Worm (Caenorhabditis elegans) whole organism, L1 larva: ENCODE data around the gene mps-2.
A peak's percentile ranks its signal among the peaks of the same experiment; 100 is the strongest.

Experiments used
- C04F5.9 ChIP-seq: sonication (generic microtip); optimal IDR thresholded peaks from 2 replicates; lab custom pipeline; 2016; ENCODE audit warnings: missing genetic modification characterization, missing compliant biosample characterization
- C34B4.2 ChIP-seq: sonication (generic microtip); optimal IDR thresholded peaks from 2 replicates; lab custom pipeline; 2017; ENCODE audit warnings: mild to moderate bottlenecking, missing genetic modification characterization, missing compliant biosample characterization
- F16B12.6 ChIP-seq: fragments of 150-350 bp; optimal IDR thresholded peaks from 2 replicates; lab custom pipeline; 2014; ENCODE audit warnings: missing biosample characterization, missing genetic modification characterization
- Y116A8C.19 ChIP-seq: sonication (generic microtip); optimal IDR thresholded peaks from 2 replicates; lab custom pipeline; 2016; ENCODE audit warnings: missing compliant biosample characterization, missing genetic modification characterization, borderline replicate concordance
- alr-1 ChIP-seq: fragments of 200-800 bp; sonication (Bioruptor generic); optimal IDR thresholded peaks from 2 replicates; lab custom pipeline; 2018; ENCODE audit warnings: borderline replicate concordance, mild to moderate bottlenecking, missing genetic modification characterization, missing compliant biosample characterization
- aly-2 ChIP-seq: fragments of 150-350 bp; optimal IDR thresholded peaks from 2 replicates; lab custom pipeline; 2014; ENCODE audit warnings: missing biosample characterization, missing genetic modification characterization
- ama-1 ChIP-seq: fragments of 150-350 bp; optimal IDR thresholded peaks from 2 replicates; lab custom pipeline; 2014
- blmp-1 ChIP-seq: fragments of 150-350 bp; optimal IDR thresholded peaks from 2 replicates; lab custom pipeline; 2014; ENCODE audit warnings: missing biosample characterization, missing genetic modification characterization
- ceh-63 ChIP-seq: fragments of 200-800 bp; sonication (Bioruptor generic); optimal IDR thresholded peaks from 2 replicates; lab custom pipeline; 2018; ENCODE audit warnings: mild to moderate bottlenecking, missing genetic modification characterization, missing compliant biosample characterization
- ceh-8 ChIP-seq: fragments of 200-800 bp; sonication (Bioruptor generic); optimal IDR thresholded peaks from 2 replicates; lab custom pipeline; 2018; ENCODE audit warnings: mild to moderate bottlenecking, missing genetic modification characterization, moderate library complexity, missing compliant biosample characterization
- ces-1 ChIP-seq: fragments of 150-350 bp; optimal IDR thresholded peaks from 2 replicates; lab custom pipeline; 2014; ENCODE audit warnings: missing biosample characterization, missing genetic modification reagents, missing genetic modification characterization
- dsc-1 ChIP-seq: sonication (generic microtip); optimal IDR thresholded peaks from 2 replicates; lab custom pipeline; 2016; ENCODE audit warnings: mild to moderate bottlenecking, missing genetic modification characterization, missing compliant biosample characterization
- efl-1 ChIP-seq, 4 experiments: fragments of 150-350 bp; optimal IDR thresholded peaks in 3 of 4; peaks in 1 of 4; 1 replicate in 1 of 4; 2 replicates in 3 of 4; lab custom pipeline; 2014; ENCODE audit warnings: missing biosample characterization in 2 of 4, missing genetic modification characterization in 2 of 4, missing genetic modification reagents in 2 of 4
- efl-3 ChIP-seq: fragments of 200-800 bp; sonication (Bioruptor generic); optimal IDR thresholded peaks from 2 replicates; lab custom pipeline; 2018; ENCODE audit warnings: mild to moderate bottlenecking, missing genetic modification characterization, missing compliant biosample characterization
- egl-13 ChIP-seq: sonication (generic microtip); optimal IDR thresholded peaks from 2 replicates; lab custom pipeline; 2016; ENCODE audit warnings: missing genotype, missing genetic modification reagents, missing genetic modification characterization, missing compliant biosample characterization
- elt-2 ChIP-seq: sonication (generic microtip); optimal IDR thresholded peaks from 2 replicates; lab custom pipeline; 2016; ENCODE audit warnings: missing genetic modification characterization, mild to moderate bottlenecking, inconsistent platforms, missing compliant biosample characterization, missing genetic modification reagents
- fkh-10 ChIP-seq: sonication (generic microtip); optimal IDR thresholded peaks from 2 replicates; lab custom pipeline; 2017; ENCODE audit warnings: missing biosample characterization, missing genetic modification reagents, missing genetic modification characterization
- fkh-4 ChIP-seq: sonication (generic microtip); optimal IDR thresholded peaks from 2 replicates; lab custom pipeline; 2016; ENCODE audit warnings: missing compliant biosample characterization, missing genetic modification characterization, borderline replicate concordance
- fkh-8 ChIP-seq: sonication (generic microtip); optimal IDR thresholded peaks from 2 replicates; lab custom pipeline; 2016; ENCODE audit warnings: mild to moderate bottlenecking, missing genetic modification characterization, missing compliant biosample characterization
- fos-1 ChIP-seq: fragments of 150-350 bp; optimal IDR thresholded peaks from 2 replicates; lab custom pipeline; 2014; ENCODE audit warnings: missing biosample characterization, missing genetic modification characterization
- hlh-4 ChIP-seq: sonication (generic microtip); optimal IDR thresholded peaks from 2 replicates; lab custom pipeline; 2016; ENCODE audit warnings: mild to moderate bottlenecking, missing genetic modification characterization, missing compliant biosample characterization
- hpl-2 ChIP-seq: fragments of 150-350 bp; optimal IDR thresholded peaks from 2 replicates; lab custom pipeline; 2014; ENCODE audit warnings: missing biosample characterization, missing genetic modification reagents, missing genetic modification characterization
- isw-1 ChIP-seq: fragments of 200-800 bp; sonication (Bioruptor generic); IDR thresholded peaks from 2 replicates; pipeline ENCODE4 v1.3.6; 2022; ENCODE audit warnings: missing genetic modification characterization, missing compliant biosample characterization
- jun-1 ChIP-seq: fragments of 150-350 bp; optimal IDR thresholded peaks from 2 replicates; lab custom pipeline; 2014; ENCODE audit warnings: missing biosample characterization, missing genetic modification reagents, missing genetic modification characterization
- lin-14 ChIP-seq: fragments of 200-800 bp; sonication (Bioruptor generic); optimal IDR thresholded peaks from 2 replicates; lab custom pipeline; 2018; ENCODE audit warnings: mild to moderate bottlenecking, missing genetic modification characterization, moderate library complexity, missing compliant biosample characterization
- lin-15B ChIP-seq: fragments of 150-350 bp; sonication (generic microtip); optimal IDR thresholded peaks from 3 replicates; lab custom pipeline; 2014; ENCODE audit warnings: missing biosample characterization, missing genetic modification characterization
- lin-35 ChIP-seq, 2 experiments: fragments of 150-350 bp; optimal IDR thresholded peaks; 2 replicates each; lab custom pipeline; 2014; ENCODE audit warnings: missing biosample characterization in 2 of 2, missing genetic modification characterization in 2 of 2, missing genetic modification reagents in 2 of 2
- lin-39 ChIP-seq: fragments of 150-350 bp; optimal IDR thresholded peaks from 2 replicates; lab custom pipeline; 2014; ENCODE audit warnings: missing biosample characterization, missing genetic modification reagents, missing genetic modification characterization
- lir-3 ChIP-seq: sonication (generic microtip); optimal IDR thresholded peaks from 2 replicates; lab custom pipeline; 2016; ENCODE audit warnings: mild to moderate bottlenecking, missing genetic modification characterization, moderate library complexity, missing compliant biosample characterization; ENCODE audit not compliant: poor library complexity
- lsy-2 ChIP-seq, 2 experiments: fragments of 150-350 bp; optimal IDR thresholded peaks; 2 replicates each; lab custom pipeline; 2014; ENCODE audit warnings: missing biosample characterization in 2 of 2, missing genetic modification characterization in 2 of 2
- mab-9 ChIP-seq: fragments of 200-800 bp; sonication (Bioruptor generic); IDR thresholded peaks from 2 replicates; pipeline ENCODE4 v1.3.6; 2022; ENCODE audit warnings: missing genetic modification reagents, missing genetic modification characterization, missing compliant biosample characterization
- mdl-1 ChIP-seq, 2 experiments: fragments of 150-350 bp; optimal IDR thresholded peaks; 2 replicates each; lab custom pipeline; 2014 to 2017; ENCODE audit warnings: missing biosample characterization in 2 of 2, missing genetic modification characterization in 2 of 2, inconsistent platforms in 1 of 2
- mef-2 ChIP-seq: fragments of 150-350 bp; optimal IDR thresholded peaks from 2 replicates; lab custom pipeline; 2014; ENCODE audit warnings: missing biosample characterization, missing genetic modification characterization
- mep-1 ChIP-seq: fragments of 150-350 bp; optimal IDR thresholded peaks from 2 replicates; lab custom pipeline; 2014; ENCODE audit warnings: missing biosample characterization, missing genetic modification characterization
- nhr-11 ChIP-seq: fragments of 150-350 bp; optimal IDR thresholded peaks from 2 replicates; lab custom pipeline; 2014; ENCODE audit warnings: missing biosample characterization, missing genetic modification characterization
- nhr-12 ChIP-seq: sonication (generic microtip); optimal IDR thresholded peaks from 2 replicates; lab custom pipeline; 2017; ENCODE audit warnings: missing biosample characterization, missing genetic modification characterization
- nhr-19 ChIP-seq: fragments of 200-800 bp; sonication (Bioruptor generic); conservative IDR thresholded peaks from 2 replicates; pipeline ENCODE4 v1.3.6; 2022; ENCODE audit warnings: missing genetic modification characterization, missing compliant biosample characterization
- nhr-20 ChIP-seq: sonication (generic microtip); optimal IDR thresholded peaks from 2 replicates; lab custom pipeline; 2016; ENCODE audit warnings: mild to moderate bottlenecking, missing genetic modification characterization, missing compliant biosample characterization
- nhr-85 ChIP-seq: sonication (generic microtip); peaks from one replicate; lab custom pipeline; 2016; ENCODE audit warnings: missing genetic modification characterization, inconsistent platforms, missing compliant biosample characterization
- nhr-90 ChIP-seq: sonication (generic microtip); optimal IDR thresholded peaks from 2 replicates; lab custom pipeline; 2016; ENCODE audit warnings: mild to moderate bottlenecking, missing genetic modification characterization, missing compliant biosample characterization; ENCODE audit not compliant: poor library complexity
- pag-3 ChIP-seq: sonication (generic microtip); optimal IDR thresholded peaks from 2 replicates; lab custom pipeline; 2017; ENCODE audit warnings: missing genetic modification characterization, mild to moderate bottlenecking, missing compliant biosample characterization, antibody characterized with exemption, borderline replicate concordance; ENCODE audit not compliant: insufficient read depth
- pqm-1 ChIP-seq: sonication (generic microtip); optimal IDR thresholded peaks from 3 replicates; lab custom pipeline; 2017; ENCODE audit warnings: missing biosample characterization, missing genetic modification characterization
- rnt-1 ChIP-seq: sonication (generic microtip); optimal IDR thresholded peaks from 2 replicates; lab custom pipeline; 2016; ENCODE audit warnings: mild to moderate bottlenecking, missing genetic modification characterization, moderate library complexity, missing compliant biosample characterization
- skn-1 ChIP-seq: fragments of 150-350 bp; optimal IDR thresholded peaks from 2 replicates; lab custom pipeline; 2014; ENCODE audit warnings: missing biosample characterization, missing genetic modification characterization
- sox-4 ChIP-seq: sonication (generic microtip); optimal IDR thresholded peaks from 2 replicates; lab custom pipeline; 2016; ENCODE audit warnings: missing genetic modification characterization, missing compliant biosample characterization
- sptf-1 ChIP-seq: fragments of 150-350 bp; optimal IDR thresholded peaks from 2 replicates; lab custom pipeline; 2014; ENCODE audit warnings: missing biosample characterization, missing genetic modification characterization
- swsn-7 ChIP-seq: sonication (generic microtip); optimal IDR thresholded peaks from 2 replicates; lab custom pipeline; 2016; ENCODE audit warnings: missing genetic modification characterization, missing compliant biosample characterization
- unc-30 ChIP-seq: sonication (generic microtip); optimal IDR thresholded peaks from 2 replicates; lab custom pipeline; 2017; ENCODE audit warnings: missing biosample characterization, missing genetic modification characterization
- unc-62 ChIP-seq: fragments of 150-350 bp; optimal IDR thresholded peaks from 2 replicates; lab custom pipeline; 2014; ENCODE audit warnings: missing biosample characterization, missing genetic modification reagents, missing genetic modification characterization
- unc-86 ChIP-seq: sonication (generic microtip); optimal IDR thresholded peaks from 2 replicates; lab custom pipeline; 2016; ENCODE audit warnings: missing genetic modification characterization, missing compliant biosample characterization
- vab-15 ChIP-seq: sonication (generic microtip); optimal IDR thresholded peaks from 2 replicates; lab custom pipeline; 2017; ENCODE audit warnings: missing genotype, mild to moderate bottlenecking, missing genetic modification characterization, missing compliant biosample characterization
- zip-4 ChIP-seq: fragments of 200-800 bp; sonication (Bioruptor generic); optimal IDR thresholded peaks from 2 replicates; lab custom pipeline; 2018; ENCODE audit warnings: mild to moderate bottlenecking, missing genetic modification characterization, moderate library complexity, missing compliant biosample characterization
- ztf-11 ChIP-seq, 2 experiments: sonication (generic microtip); optimal IDR thresholded peaks; 2 replicates each; lab custom pipeline; 2016 to 2017; ENCODE audit warnings: missing genetic modification characterization in 2 of 2, missing biosample characterization in 1 of 2, missing compliant biosample characterization in 1 of 2

The mps-2 gene

ce11 chrII:347734-348133 is 35.7 kb upstream of the mps-2 start, which contains the start of gene D1069.3 (continued):
- TF ChIP-seq C04F5.9 (peak; percentile 9), Y116A8C.19 (tag; lab: Kevin White, UChicago) (no peak), ceh-63 (no peak), hpl-2 (GFP tag; lab: Kevin White, UChicago) (no peak), nhr-11 (tag; lab: Kevin White, UChicago) (no peak), F16B12.6 (tag; lab: Kevin White, UChicago) (peak; percentile 43), ces-1 (GFP tag; lab: Kevin White, UChicago) (peak; percentile 4), aly-2 (tag; lab: Kevin White, UChicago) (no peak), lin-15B (tag; lab: Kevin White, UChicago) (no peak), ama-1 (lab: Kevin White, UChicago) (no peak), zip-4 (GFP tag; lab: Kevin White, UChicago) (no peak), fkh-4 (tag; lab: Kevin White, UChicago) (no peak), pqm-1 (no peak), efl-3 (no peak), fkh-8 (tag; lab: Kevin White, UChicago) (no peak), nhr-19 (GFP tag; lab: Robert Waterston, UW) (0 out of 2 replicates have a peak, but pooled peaks have one; percentile 23), pag-3 (tag; lab: Kevin White, UChicago) (no peak), C34B4.2 (no peak), mep-1 (tag; lab: Kevin White, UChicago) (peak; percentile 50), skn-1 (tag; lab: Kevin White, UChicago) (peak; percentile 39), fkh-10 (no peak), lsy-2 (tag; optimal IDR thresholded peaks at IDR 0.05; lab: Kevin White, UChicago) (peak; percentile 55 to 58), jun-1 (tag; lab: Kevin White, UChicago) (no peak), lin-39 (tag; lab: Kevin White, UChicago) (no peak), unc-86 (tag; lab: Kevin White, UChicago) (peak; percentile 34), alr-1 (no peak), elt-2 (tag; lab: Kevin White, UChicago) (no peak), mef-2 (tag; lab: Kevin White, UChicago) (no peak), efl-1 (optimal IDR thresholded peaks at IDR 0.05; lab: Kevin White, UChicago) (peak; percentile 62 to 65), efl-1 (GFP tag; optimal IDR thresholded peaks at IDR 0.05 in 1 of 2; lab: Kevin White, UChicago) (peak; percentile 53 to 90), ceh-8 (GFP tag; lab: Kevin White, UChicago) (peak; percentile 90), swsn-7 (tag; lab: Kevin White, UChicago) (peak; percentile 66), nhr-20 (tag; lab: Kevin White, UChicago) (peak; percentile 11), fos-1 (no peak), nhr-85 (tag; lab: Kevin White, UChicago) (peak; percentile 39), mab-9 (GFP tag; lab: Robert Waterston, UW) (no peak), sptf-1 (tag; lab: Kevin White, UChicago) (no peak), mdl-1 (tag; optimal IDR thresholded peaks at IDR 0.05; lab: Kevin White, UChicago) (no peak), rnt-1 (tag; lab: Kevin White, UChicago) (no peak), hlh-4 (tag; lab: Kevin White, UChicago) (no peak), nhr-90 (tag; lab: Kevin White, UChicago) (no peak), dsc-1 (tag; lab: Kevin White, UChicago) (peak; percentile 21), lin-35 (GFP tag; optimal IDR thresholded peaks at IDR 0.05; lab: Kevin White, UChicago) (peak; percentile 51 to 52), lin-14 (no peak), unc-62 (GFP tag; lab: Kevin White, UChicago) (no peak), blmp-1 (tag; lab: Kevin White, UChicago) (peak; percentile 4), unc-30 (tag; lab: Kevin White, UChicago) (no peak), sox-4 (tag; lab: Kevin White, UChicago) (no peak), nhr-12 (tag; lab: Kevin White, UChicago) (no peak), egl-13 (no peak), vab-15 (tag; lab: Kevin White, UChicago) (no peak), lir-3 (tag; lab: Kevin White, UChicago) (no peak), isw-1 (GFP tag; lab: Robert Waterston, UW) (peak; percentile 47; the same call in 1 of the 2 replicates), ztf-11 (tag; optimal IDR thresholded peaks at IDR 0.05; lab: Kevin White, UChicago) (no peak)
- TF ChIP-seq, all 84 proteins: peak for 25
